Fruit fly (Drosophila melanogaster): ENCODE results near the gene CG4836.

- TF ChIP-seq CG8478 (optimal IDR thresholded peaks at IDR 0.05): no peak
- no peak for TF ChIP-seq psq (optimal IDR thresholded peaks at IDR 0.05)
- no peak for TF ChIP-seq usp (GFP tag; optimal IDR thresholded peaks at IDR 0.05)
- TF ChIP-seq Dll (optimal IDR thresholded peaks at IDR 0.05): no peak
These were observed 28.3 kb upstream of the CG4836 start for dm6 chr3R:19985376-19985775.

Data from whole organism.